Worm (Caenorhabditis elegans): ENCODE data around the gene C05D2.8.
A peak's percentile ranks its signal among the peaks of the same experiment; 100 is the strongest.

C05D2.8 gene

DNA sequence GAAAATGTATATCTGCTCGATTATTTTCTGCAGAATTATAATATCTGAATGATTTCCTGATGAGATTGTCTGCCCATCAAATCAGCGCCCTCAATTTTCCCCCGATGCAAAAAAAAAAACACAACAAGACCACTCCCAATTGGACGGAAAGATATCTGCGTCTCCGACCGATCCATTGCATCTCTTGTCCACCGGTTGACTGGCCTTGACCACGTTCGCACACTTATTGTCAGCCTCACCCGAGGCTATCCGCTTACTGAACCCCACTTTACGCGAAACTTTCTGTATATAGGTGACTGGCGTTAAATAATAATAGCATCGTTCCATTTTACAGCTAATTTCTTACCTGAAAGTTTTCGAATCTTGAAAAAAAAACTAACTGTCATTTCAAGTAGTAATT is 15.8 kb downstream of the C05D2.8 start:
- TF ChIP-seq nhr-12 (tag; optimal IDR thresholded peaks at IDR 0.05) = no peak
- TF ChIP-seq jun-1 (tag; optimal IDR thresholded peaks at IDR 0.05) = no peak
- TF ChIP-seq nhr-77 (tag; optimal IDR thresholded peaks at IDR 0.05) = no peak
- TF ChIP-seq nfya-1 (tag; optimal IDR thresholded peaks at IDR 0.05; ENCODE audit: insufficient read depth) = peak; percentile 51
- peak; percentile 84 for TF ChIP-seq nhr-25 (tag; optimal IDR thresholded peaks at IDR 0.05)
- no peak for TF ChIP-seq ZK546.5 (tag; optimal IDR thresholded peaks at IDR 0.05)
- no peak for TF ChIP-seq tbx-2 (tag; optimal IDR thresholded peaks at IDR 0.05)
- TF ChIP-seq fos-1 (tag; optimal IDR thresholded peaks at IDR 0.05) = no peak
- TF ChIP-seq ama-1 (optimal IDR thresholded peaks at IDR 0.05) = peak; percentile 47
- no peak for TF ChIP-seq fkh-10 (GFP tag; optimal IDR thresholded peaks at IDR 0.05)
- TF ChIP-seq aly-2 (tag; optimal IDR thresholded peaks at IDR 0.05) = no peak
- TF ChIP-seq nhr-67 (tag; optimal IDR thresholded peaks at IDR 0.05) = no peak
- TF ChIP-seq mdl-1 (tag; optimal IDR thresholded peaks at IDR 0.05) = no peak
- TF ChIP-seq lin-39 (tag; optimal IDR thresholded peaks at IDR 0.05) = no peak
- TF ChIP-seq nhr-23 (tag; optimal IDR thresholded peaks at IDR 0.05) = peak; percentile 33
- TF ChIP-seq mml-1 (tag; optimal IDR thresholded peaks at IDR 0.05) = no peak
- no peak for TF ChIP-seq lsy-12 (tag; optimal IDR thresholded peaks at IDR 0.05)
- no peak for TF ChIP-seq ztf-11 (tag; optimal IDR thresholded peaks at IDR 0.05)
- TF ChIP-seq eor-1 (tag; optimal IDR thresholded peaks at IDR 0.05) = no peak
- no peak for TF ChIP-seq ceh-28 (tag; optimal IDR thresholded peaks at IDR 0.05)

DNA sequence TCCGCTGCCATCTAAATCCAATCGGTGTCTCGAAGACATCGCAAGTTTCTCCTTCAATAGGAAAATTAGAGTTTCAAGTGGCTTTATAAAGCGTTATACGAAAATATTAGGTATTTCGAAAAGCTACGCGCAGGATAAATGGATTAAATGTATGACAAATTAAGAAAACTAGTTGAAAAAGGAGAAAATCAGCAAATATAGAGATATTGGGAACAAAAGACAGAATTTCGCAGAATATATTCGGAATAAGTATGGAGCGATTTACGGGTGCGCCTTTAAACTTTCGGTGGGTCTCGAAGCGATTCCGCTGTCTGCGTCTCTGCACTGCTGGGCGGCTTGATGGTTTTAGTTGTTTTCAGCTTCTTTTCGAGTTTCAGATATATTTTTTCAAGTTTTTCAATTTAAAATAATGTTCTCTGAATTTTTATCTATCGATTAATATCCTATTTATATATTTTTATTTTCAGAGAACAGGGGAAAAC is 18.4 kb downstream of the C05D2.8 start, which contains the start of the genes ddx-15 and ucr-1:
Gene ddx-15, minus strand, starts transcription at position 51 of the 482 bp plus-strand sequence.
Gene ucr-1, plus strand, starts transcription at position 468 of the 482 bp plus-strand sequence.
- TF ChIP-seq pha-4 (tag; optimal IDR thresholded peaks at IDR 0.05) = peak; percentile 85
- TF ChIP-seq egl-5 (tag; optimal IDR thresholded peaks at IDR 0.05) = peak; percentile 24
- peak; percentile 80 for TF ChIP-seq nfya-1 (tag; optimal IDR thresholded peaks at IDR 0.05; ENCODE audit: insufficient read depth)
- TF ChIP-seq elt-1 (tag; optimal IDR thresholded peaks at IDR 0.05) = no peak
- peak; percentile 64 for TF ChIP-seq pqm-1 (tag; optimal IDR thresholded peaks at IDR 0.05)
- TF ChIP-seq zag-1 (tag; optimal IDR thresholded peaks at IDR 0.05) = no peak
- TF ChIP-seq hmg-11 (tag; optimal IDR thresholded peaks at IDR 0.05) = peak; percentile 20
- TF ChIP-seq R02D3.7 (tag; optimal IDR thresholded peaks at IDR 0.05) = peak; percentile 88
- TF ChIP-seq elt-2 (tag; optimal IDR thresholded peaks at IDR 0.05) = peak; percentile 28
- no peak for TF ChIP-seq egl-27 (tag; optimal IDR thresholded peaks at IDR 0.05)
- TF ChIP-seq nhr-23 (tag; optimal IDR thresholded peaks at IDR 0.05) = peak; percentile 67
- TF ChIP-seq snpc-4 (tag; optimal IDR thresholded peaks at IDR 0.05) = peak; percentile 67
- TF ChIP-seq nhr-76 (tag; optimal IDR thresholded peaks at IDR 0.05) = no peak
- no peak for TF ChIP-seq ceh-16 (tag; optimal IDR thresholded peaks at IDR 0.05)
- peak; percentile 56 for TF ChIP-seq nhr-25 (tag; optimal IDR thresholded peaks at IDR 0.05)
- no peak for TF ChIP-seq ZK546.5 (tag; optimal IDR thresholded peaks at IDR 0.05)
- no peak for TF ChIP-seq fos-1 (tag; optimal IDR thresholded peaks at IDR 0.05)
- no peak for TF ChIP-seq aly-2 (tag; optimal IDR thresholded peaks at IDR 0.05)
- peak; percentile 89 for TF ChIP-seq lin-15B (tag; optimal IDR thresholded peaks at IDR 0.05)
- peak; percentile 96 for TF ChIP-seq lin-39 (tag; optimal IDR thresholded peaks at IDR 0.05)

DNA sequence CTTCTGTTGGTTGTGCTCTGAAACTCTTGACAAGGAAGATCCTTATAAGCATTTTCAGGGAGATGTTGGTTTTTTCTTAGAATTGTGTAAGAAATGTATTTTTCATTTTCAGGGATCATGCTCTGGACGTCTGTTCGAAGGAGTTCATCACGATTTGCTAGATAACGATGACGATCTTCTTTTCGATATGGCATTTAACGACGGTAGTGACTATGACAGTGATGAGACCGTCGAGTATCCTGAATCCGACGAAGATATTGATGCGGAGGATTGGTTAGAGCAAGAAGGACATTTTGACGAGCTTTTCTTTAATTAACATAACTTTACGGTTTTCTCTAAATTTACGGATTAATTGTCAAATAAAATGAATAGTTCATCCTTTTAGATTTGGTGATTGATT is 21.4 kb downstream of the C05D2.8 start:
- TF ChIP-seq ceh-28 (tag; optimal IDR thresholded peaks at IDR 0.05) (no peak), mdl-1 (tag; optimal IDR thresholded peaks at IDR 0.05) (no peak), ztf-11 (tag; optimal IDR thresholded peaks at IDR 0.05) (no peak), nhr-77 (tag; optimal IDR thresholded peaks at IDR 0.05) (no peak)

DNA sequence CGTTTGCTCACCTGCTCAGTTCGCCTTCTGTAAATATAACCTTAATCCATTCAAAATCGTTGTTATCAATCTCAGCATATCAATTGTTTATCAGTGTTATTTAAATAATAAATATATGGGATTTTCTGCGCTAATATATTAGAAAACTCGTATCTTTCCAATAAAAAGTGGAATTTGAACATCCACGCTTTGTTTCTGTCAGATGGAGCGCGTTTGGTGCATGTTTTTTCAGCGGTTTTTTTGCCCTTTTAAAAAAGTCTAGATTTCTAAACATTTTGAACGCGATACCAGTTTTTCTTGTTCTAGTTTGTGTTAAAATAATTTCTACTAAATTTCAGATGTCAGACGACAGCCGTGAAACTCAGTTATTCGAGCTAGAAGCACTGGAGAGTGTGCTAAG is 23.2 kb downstream of the C05D2.8 start, which contains the start of gene F56D2.2:
Gene F56D2.2, plus strand, starts transcription at position 339 of the 400 bp plus-strand sequence.
- TF ChIP-seq pha-4 (tag; optimal IDR thresholded peaks at IDR 0.05) = peak; percentile 54
- peak; percentile 39 for TF ChIP-seq lin-15B (tag; optimal IDR thresholded peaks at IDR 0.05)
- no peak for TF ChIP-seq mml-1 (tag; optimal IDR thresholded peaks at IDR 0.05)
- no peak for TF ChIP-seq nhr-77 (tag; optimal IDR thresholded peaks at IDR 0.05)
- TF ChIP-seq nhr-12 (tag; optimal IDR thresholded peaks at IDR 0.05) = no peak
- TF ChIP-seq nhr-67 (tag; optimal IDR thresholded peaks at IDR 0.05) = no peak
- no peak for TF ChIP-seq nfya-1 (tag; optimal IDR thresholded peaks at IDR 0.05; ENCODE audit: insufficient read depth)
- TF ChIP-seq nhr-237 (tag; optimal IDR thresholded peaks at IDR 0.05) = no peak
- no peak for TF ChIP-seq fkh-10 (GFP tag; optimal IDR thresholded peaks at IDR 0.05)
- TF ChIP-seq fos-1 (tag; optimal IDR thresholded peaks at IDR 0.05) = no peak
- TF ChIP-seq lsy-12 (tag; optimal IDR thresholded peaks at IDR 0.05) = no peak
- no peak for TF ChIP-seq nhr-23 (tag; optimal IDR thresholded peaks at IDR 0.05)

DNA sequence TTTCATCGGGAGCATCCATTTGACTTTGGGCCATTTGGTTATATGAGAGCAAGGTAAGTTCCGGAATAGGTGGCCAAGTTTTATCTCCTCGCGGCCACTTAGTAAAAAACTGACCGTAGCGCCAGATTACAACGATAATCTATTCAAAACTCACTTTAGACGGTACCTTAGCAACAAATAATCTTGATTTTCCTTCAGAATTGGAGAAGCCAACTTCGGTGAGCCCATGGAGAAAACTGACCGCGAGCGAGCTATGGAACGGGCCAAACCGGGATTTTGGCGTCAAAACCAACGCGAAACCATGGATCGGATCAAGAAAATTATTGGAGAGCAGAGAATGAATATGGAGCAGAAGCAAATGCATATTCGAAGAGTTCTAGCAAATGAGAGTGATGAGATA is 24.4 kb downstream of the C05D2.8 start:
- no peak for TF ChIP-seq ceh-82 (tag; optimal IDR thresholded peaks at IDR 0.05)
- TF ChIP-seq daf-12 (tag; optimal IDR thresholded peaks at IDR 0.05) = no peak
- no peak for TF ChIP-seq ceh-9 (tag; optimal IDR thresholded peaks at IDR 0.05)
- no peak for TF ChIP-seq nhr-12 (tag; optimal IDR thresholded peaks at IDR 0.05)
- no peak for TF ChIP-seq ceh-16 (tag; optimal IDR thresholded peaks at IDR 0.05)
- no peak for TF ChIP-seq ceh-28 (tag; optimal IDR thresholded peaks at IDR 0.05)
- no peak for TF ChIP-seq lsy-12 (tag; optimal IDR thresholded peaks at IDR 0.05)
- TF ChIP-seq nhr-67 (tag; optimal IDR thresholded peaks at IDR 0.05) = no peak
- no peak for TF ChIP-seq R02D3.7 (tag; optimal IDR thresholded peaks at IDR 0.05)
- TF ChIP-seq nhr-77 (tag; optimal IDR thresholded peaks at IDR 0.05) = no peak
- TF ChIP-seq hmg-11 (tag; optimal IDR thresholded peaks at IDR 0.05) = no peak
- TF ChIP-seq tbx-2 (tag; optimal IDR thresholded peaks at IDR 0.05) = no peak
- no peak for TF ChIP-seq nhr-76 (tag; optimal IDR thresholded peaks at IDR 0.05)
- no peak for TF ChIP-seq nhr-11 (tag; optimal IDR thresholded peaks at IDR 0.05)
- TF ChIP-seq skn-1 (tag; optimal IDR thresholded peaks at IDR 0.05) = no peak
